Fruit fly (Drosophila melanogaster): ENCODE results near the gene Cpr66D.

Cpr66D gene

dm6 chr3L:8675545-8676084 lies 35.4 kb downstream of the Cpr66D start, which contains the start of gene hry (continued):
- 0 out of 2 replicates have a peak, but pooled peaks have one; percentile 27 for TF ChIP-seq cas (GFP tag; IDR thresholded peaks at IDR 0.05)
- 0 out of 3 replicates have a peak, but pooled peaks have one; percentile 21 for TF ChIP-seq CG3726 (GFP tag; IDR thresholded peaks at IDR 0.05)
- TF ChIP-seq sd (tag; optimal IDR thresholded peaks at IDR 0.05) = peak; percentile 88
- TF ChIP-seq Lpt (GFP tag; optimal IDR thresholded peaks at IDR 0.05) = no peak
- peak; percentile 17; the same call in 1 of the 3 replicates for TF ChIP-seq CG17361 (GFP tag; IDR thresholded peaks at IDR 0.05)
- TF ChIP-seq gsb-n (tag; optimal IDR thresholded peaks at IDR 0.05) = peak; percentile 50
- TF ChIP-seq Bgb (GFP tag; IDR thresholded peaks at IDR 0.05; ENCODE audit: partially characterized antibody) = peak; percentile 63; the same call in 1 of the 2 replicates
- no peak for TF ChIP-seq Dip3 (GFP tag; optimal IDR thresholded peaks at IDR 0.05)
- TF ChIP-seq Doc3 (GFP tag; IDR thresholded peaks at IDR 0.05; ENCODE audit: partially characterized antibody) = no peak
- TF ChIP-seq ac (GFP tag; optimal IDR thresholded peaks at IDR 0.05) = peak; percentile 45
- peak; percentile 40; the same call in 1 of the 2 replicates for TF ChIP-seq CG32767 (GFP tag; IDR thresholded peaks at IDR 0.05)
- peak; percentile 88 for TF ChIP-seq abd-A (tag; optimal IDR thresholded peaks at IDR 0.05)
- TF ChIP-seq CrebB (tag; optimal IDR thresholded peaks at IDR 0.05) = peak; percentile 19
- no peak for TF ChIP-seq sc (optimal IDR thresholded peaks at IDR 0.05)
- TF ChIP-seq sc (GFP tag; optimal IDR thresholded peaks at IDR 0.05) = peak; percentile 10
- peak; percentile 58 for TF ChIP-seq scrt (GFP tag; optimal IDR thresholded peaks at IDR 0.05)
- peak; percentile 40 for TF ChIP-seq CG10267 (tag; optimal IDR thresholded peaks at IDR 0.05)
- peak; percentile 100 for TF ChIP-seq Deaf1 (tag; optimal IDR thresholded peaks at IDR 0.05)
- TF ChIP-seq Dek (tag; optimal IDR thresholded peaks at IDR 0.05) = peak; percentile 17
- TF ChIP-seq mam (GFP tag; optimal IDR thresholded peaks at IDR 0.05) = no peak
- peak; percentile 75; the same call in 1 of the 2 replicates for TF ChIP-seq Awh (GFP tag; IDR thresholded peaks at IDR 0.05)
- peak; percentile 22 for TF ChIP-seq CG12155 (GFP tag; optimal IDR thresholded peaks at IDR 0.05)
- TF ChIP-seq CG9817 (tag; optimal IDR thresholded peaks at IDR 0.05) = no peak
- no peak for TF ChIP-seq Atf-2 (GFP tag; optimal IDR thresholded peaks at IDR 0.05)
- no peak; the same call in 1 of the 2 replicates for TF ChIP-seq bowl (GFP tag; IDR thresholded peaks at IDR 0.05)
- 0 out of 2 replicates have a peak, but pooled peaks have one; percentile 34 for TF ChIP-seq CG11696 (GFP tag; IDR thresholded peaks at IDR 0.05)
- peak; percentile 48 for TF ChIP-seq CG6854 (GFP tag; optimal IDR thresholded peaks at IDR 0.05)
- no peak for TF ChIP-seq ro (GFP tag; IDR thresholded peaks at IDR 0.05)
- TF ChIP-seq sug (tag; optimal IDR thresholded peaks at IDR 0.05) = peak; percentile 98
- TF ChIP-seq CG10209 (GFP tag; optimal IDR thresholded peaks at IDR 0.05) = peak; percentile 40
- peak; percentile 40 for TF ChIP-seq BtbVII (GFP tag; optimal IDR thresholded peaks at IDR 0.05)
- peak; percentile 66 for TF ChIP-seq CG6813 (GFP tag; optimal IDR thresholded peaks at IDR 0.05)
- peak; percentile 58 for TF ChIP-seq CG6254 (GFP tag; optimal IDR thresholded peaks at IDR 0.05)
- peak; percentile 48 for TF ChIP-seq CG17568 (GFP tag; optimal IDR thresholded peaks at IDR 0.05)
- TF ChIP-seq Taf1 (GFP tag; IDR thresholded peaks at IDR 0.05) = 0 out of 2 replicates have a peak, but pooled peaks have one; percentile 29
- no peak for TF ChIP-seq Hr39 (optimal IDR thresholded peaks at IDR 0.05)
- TF ChIP-seq seq (GFP tag; IDR thresholded peaks at IDR 0.05) = peak; percentile 8; the same call in 1 of the 2 replicates
- TF ChIP-seq gsb (GFP tag; IDR thresholded peaks at IDR 0.05) = no peak
- peak; percentile 34; the same call in 1 of the 2 replicates for TF ChIP-seq unc-4 (GFP tag; IDR thresholded peaks at IDR 0.05; ENCODE audit: partially characterized antibody)
- no peak for TF ChIP-seq B-H2 (GFP tag; optimal IDR thresholded peaks at IDR 0.05)
- no peak for TF ChIP-seq E2f1 (GFP tag; IDR thresholded peaks at IDR 0.05)
- no peak for TF ChIP-seq CG2875 (GFP tag; optimal IDR thresholded peaks at IDR 0.05)
- peak; percentile 61 for TF ChIP-seq CG15601 (tag; optimal IDR thresholded peaks at IDR 0.05)
- TF ChIP-seq Ssrp (tag; optimal IDR thresholded peaks at IDR 0.05) = no peak
- TF ChIP-seq bsh (GFP tag; optimal IDR thresholded peaks at IDR 0.05) = peak; percentile 8 to 13
- TF ChIP-seq Hsf (GFP tag; optimal IDR thresholded peaks at IDR 0.05) = no peak
- peak; percentile 47; the same call in 1 of the 2 replicates for TF ChIP-seq Scr (GFP tag; IDR thresholded peaks at IDR 0.05; ENCODE audit: partially characterized antibody)
- no peak for TF ChIP-seq CG8290 (GFP tag; optimal IDR thresholded peaks at IDR 0.05)
- peak; percentile 35 to 63 for TF ChIP-seq CG8290 (tag; optimal IDR thresholded peaks at IDR 0.05)
- peak; percentile 40 for TF ChIP-seq CG2678 (tag; optimal IDR thresholded peaks at IDR 0.05)
